Worm (Caenorhabditis elegans) whole organism, young adult: ENCODE results near the gene T22F3.12.

Experiments
- C17E4.6 ChIP-seq: fragments of 200-800 bp; sonication (Bioruptor generic); IDR thresholded peaks from 2 replicates; pipeline ENCODE4 v1.3.6; 2022; ENCODE audit warnings: missing genetic modification reagents, missing genetic modification characterization, missing compliant biosample characterization
- dox-1 ChIP-seq: fragments of 200-800 bp; sonication (Bioruptor generic); IDR thresholded peaks from 2 replicates; pipeline ENCODE4 v1.3.6; 2022; ENCODE audit warnings: missing genetic modification reagents, missing genetic modification characterization, missing compliant biosample characterization

DNA sequence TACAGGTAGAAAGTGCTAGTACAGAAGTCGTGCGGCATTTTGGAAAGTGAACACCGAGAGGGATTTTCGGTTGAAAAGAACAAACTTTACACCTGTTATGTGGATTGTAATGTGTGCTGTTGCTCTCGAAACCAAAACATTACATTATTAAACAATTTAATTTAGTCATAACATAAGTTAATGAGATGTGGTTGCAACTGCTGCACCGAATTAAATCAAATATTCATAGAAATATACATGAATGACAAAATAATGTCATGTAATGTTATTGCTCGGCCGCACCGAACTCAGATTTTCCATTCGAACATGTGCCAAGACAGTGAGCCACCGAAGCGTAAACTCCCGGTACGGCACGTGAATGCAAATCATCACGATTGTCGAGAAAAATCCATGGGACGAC, 2.9 kb upstream of the T22F3.12 start, which contains the start of gene srh-213:
- no peak for TF ChIP-seq dox-1
- TF ChIP-seq C17E4.6 (GFP tag; lab: Robert Waterston, UW), result no peak
